Worm (Caenorhabditis elegans) whole organism, dauer: ENCODE measurements around the gene srz-61.

Experiments
- unc-62 ChIP-seq: sonication (generic microtip); optimal IDR thresholded peaks from 2 replicates; lab custom pipeline; 2017; ENCODE audit warnings: missing biosample characterization, missing genetic modification reagents, missing genetic modification characterization

srz-61 gene

DNA sequence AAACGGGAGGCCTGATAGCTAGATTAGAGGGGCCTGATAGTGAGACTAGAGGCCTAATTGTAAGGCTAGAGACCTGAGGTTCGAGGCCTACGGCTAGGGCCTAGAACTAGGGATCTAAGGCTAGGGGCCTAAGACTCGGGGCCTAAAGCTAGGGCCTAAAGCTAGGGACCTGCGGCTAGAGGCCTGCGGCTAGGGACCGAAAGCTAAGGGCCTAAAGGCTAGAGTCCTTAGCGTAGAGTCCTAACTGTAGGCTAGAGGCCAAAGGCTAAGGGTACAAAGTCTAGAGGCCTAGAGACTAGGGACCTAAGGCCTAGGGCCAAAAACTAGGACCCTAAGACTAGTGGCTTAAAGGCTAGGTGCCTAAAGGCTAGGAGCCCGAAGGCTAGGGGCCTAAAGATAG lies 12.2 kb downstream of the srz-61 start:
- TF ChIP-seq unc-62 (GFP tag; lab: Kevin White, UChicago): no peak

DNA sequence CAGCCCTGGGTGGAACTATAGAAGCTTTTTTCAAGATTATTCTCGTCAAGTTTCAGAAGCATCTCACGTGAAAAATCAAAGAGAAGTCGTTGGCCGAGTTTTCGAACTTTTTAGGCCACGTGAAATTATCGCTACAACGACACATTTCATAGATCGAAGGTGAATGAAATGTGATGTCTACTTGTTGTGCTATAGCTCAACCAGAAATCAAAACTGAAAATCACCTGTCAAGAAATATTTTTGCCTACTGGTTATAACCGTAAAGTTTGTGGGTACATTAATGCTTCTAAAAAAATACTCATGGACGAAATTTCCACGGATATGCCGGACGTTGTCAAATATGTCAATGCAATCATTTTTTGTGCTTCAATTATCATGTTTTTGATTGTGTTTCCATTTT lies 14.1 kb downstream of the srz-61 start, which contains the start of gene srz-38:
Gene srz-38, plus strand, starts transcription at position 301 of the 400 bp plus-strand sequence.
- TF ChIP-seq unc-62 (GFP tag; lab: Kevin White, UChicago): no peak

DNA sequence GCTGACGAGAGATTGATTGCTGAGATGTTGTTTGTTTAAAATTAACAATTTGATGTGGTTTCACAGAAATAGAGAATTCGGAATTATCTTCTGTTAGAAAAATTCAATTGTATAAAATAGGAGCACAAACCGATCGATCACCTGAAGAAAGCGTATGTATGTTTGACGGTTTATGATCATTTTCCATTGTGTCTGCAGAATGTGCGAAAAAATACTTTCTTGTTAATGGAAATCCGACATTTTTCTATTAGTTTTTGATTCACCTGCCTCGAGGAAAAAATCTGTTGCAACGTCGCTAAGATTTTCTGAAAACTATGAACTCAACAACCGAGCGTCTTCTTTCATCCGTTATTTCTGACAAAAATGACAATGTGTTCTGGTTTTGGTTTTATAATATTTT lies 15.8 kb downstream of the srz-61 start, which contains the start of gene C35D6.13:
Gene C35D6.13, plus strand, starts transcription at position 301 of the 400 bp plus-strand sequence.
- TF ChIP-seq unc-62 (GFP tag; lab: Kevin White, UChicago): no peak

DNA sequence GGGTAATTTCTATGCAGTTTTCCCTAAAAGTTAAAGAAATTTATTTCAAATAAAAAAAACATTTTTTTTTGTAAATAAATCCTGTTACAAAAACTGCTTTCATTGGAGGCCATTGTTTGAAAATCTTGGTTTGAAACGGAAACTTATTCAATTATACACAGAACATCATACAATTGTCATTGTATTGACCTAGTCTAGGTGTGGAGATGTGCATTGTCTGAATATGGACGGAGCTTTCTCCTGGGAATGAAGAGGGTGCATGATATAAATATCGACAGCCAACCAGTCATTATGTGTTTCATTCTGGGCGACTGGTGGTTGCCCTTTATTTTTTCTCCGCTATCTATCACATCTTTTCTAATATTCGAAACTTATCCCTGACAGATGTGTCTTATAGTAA lies 25.5 kb downstream of the srz-61 start, which contains the start of gene C35D6.3:
Gene C35D6.3, plus strand, starts transcription at position 301 of the 400 bp plus-strand sequence.
- no peak for TF ChIP-seq unc-62 (GFP tag; lab: Kevin White, UChicago)

DNA sequence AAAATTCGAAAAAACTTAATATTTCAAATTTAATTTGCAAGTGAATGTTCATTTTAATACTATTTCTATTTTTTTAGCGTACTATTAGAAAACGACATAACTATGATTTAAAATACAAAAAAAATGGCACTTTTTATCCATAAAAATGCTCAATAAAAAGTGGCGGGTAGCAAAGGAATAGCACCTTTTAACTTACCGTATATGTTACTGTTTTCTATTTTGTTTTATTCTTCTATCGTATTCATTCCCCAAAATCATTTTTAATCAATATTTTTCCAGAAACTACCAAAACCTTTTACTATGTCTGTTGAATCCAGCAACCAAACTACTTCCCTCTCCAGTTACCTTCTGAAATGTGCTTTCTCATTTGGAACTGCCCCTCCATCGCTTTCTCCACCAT lies 29.7 kb downstream of the srz-61 start, which contains the start of gene C35D6.4:
Gene C35D6.4, plus strand, starts transcription at position 301 of the 400 bp plus-strand sequence.
- TF ChIP-seq unc-62 (GFP tag; lab: Kevin White, UChicago): no peak

DNA sequence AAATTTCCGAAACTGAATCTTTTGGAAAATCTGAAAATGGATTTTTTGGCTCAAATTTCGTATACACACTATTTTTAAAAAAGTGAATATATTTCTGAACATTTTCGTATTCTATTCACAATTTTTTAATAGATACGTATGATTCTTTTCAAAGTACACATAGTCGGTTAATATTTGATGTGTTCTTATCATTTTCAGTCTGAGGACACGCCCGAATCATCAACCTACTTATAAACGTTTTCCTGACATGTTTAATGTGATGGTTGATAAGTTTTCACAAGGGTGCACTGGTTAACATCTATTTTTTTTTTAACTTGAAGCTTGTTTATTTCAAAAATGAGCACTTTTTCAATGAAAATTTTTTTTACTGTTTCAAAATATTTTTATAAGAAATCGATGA lies 43.6 kb downstream of the srz-61 start:
- no peak for TF ChIP-seq unc-62 (GFP tag; lab: Kevin White, UChicago)

DNA sequence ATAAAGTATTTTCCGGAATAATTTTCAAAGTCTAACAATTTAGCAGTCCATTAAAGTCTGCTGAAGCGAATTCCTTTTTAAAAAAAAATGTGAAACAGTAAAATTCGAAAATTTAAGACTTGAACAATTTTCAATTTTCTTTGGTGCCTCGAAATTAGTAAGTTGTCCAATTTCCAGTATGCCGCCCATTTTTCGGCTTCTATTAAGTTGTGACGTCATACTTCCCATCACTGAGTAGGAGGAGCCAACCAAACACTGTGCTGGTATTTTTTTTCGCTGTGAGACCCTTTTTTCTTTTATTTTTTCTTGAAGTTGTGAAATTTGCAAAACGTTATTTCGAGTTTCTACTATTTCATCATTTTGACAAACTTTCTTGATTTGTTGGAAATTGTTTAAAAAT lies 49.6 kb downstream of the srz-61 start:
- TF ChIP-seq unc-62 (GFP tag; lab: Kevin White, UChicago): no peak
